Worm (Caenorhabditis elegans) whole organism, L4 larva: ENCODE results near the gene H41C03.3.

Experiments
- R02D3.7 ChIP-seq: fragments of 150-350 bp; sonication (generic microtip); optimal IDR thresholded peaks from 3 replicates; lab custom pipeline; 2014; ENCODE audit warnings: missing biosample characterization, missing genetic modification characterization
- T20F7.1 ChIP-seq: fragments of 200-800 bp; sonication (Bioruptor generic); optimal IDR thresholded peaks from 2 replicates; lab custom pipeline; 2018; ENCODE audit warnings: mild to moderate bottlenecking, missing genetic modification characterization, missing compliant biosample characterization
- Y48G9A.11 ChIP-seq: fragments of 200-800 bp; sonication (Bioruptor generic); IDR thresholded peaks from 2 replicates; pipeline ENCODE4 v1.3.6; 2022; ENCODE audit warnings: missing genetic modification reagents, missing genetic modification characterization, missing compliant biosample characterization
- ZK337.2 ChIP-seq: fragments of 200-800 bp; sonication (Bioruptor generic); IDR thresholded peaks from 2 replicates; pipeline ENCODE4 v1.3.6; 2022; ENCODE audit warnings: missing genetic modification reagents, missing genetic modification characterization, missing compliant biosample characterization
- ZK546.5 ChIP-seq, 2 experiments: sonication (generic microtip); optimal IDR thresholded peaks; 2 replicates each; lab custom pipeline; 2017; ENCODE audit warnings: missing biosample characterization in 2 of 2, missing genetic modification characterization in 2 of 2
- aha-1 ChIP-seq: fragments of 150-350 bp; peaks from one replicate; lab custom pipeline; 2014; ENCODE audit warnings: missing biosample characterization, missing genetic modification characterization
- ceh-20 ChIP-seq: fragments of 200-800 bp; sonication (Bioruptor generic); IDR thresholded peaks from 2 replicates; pipeline ENCODE4 v1.3.6; 2022; ENCODE audit warnings: missing genetic modification reagents, missing genetic modification characterization, missing compliant biosample characterization
- ceh-44 ChIP-seq: fragments of 200-800 bp; sonication (Bioruptor generic); IDR thresholded peaks from 2 replicates; pipeline ENCODE4 v1.3.6; 2022; ENCODE audit warnings: missing genetic modification reagents, missing genetic modification characterization, missing compliant biosample characterization
- ces-1 ChIP-seq: fragments of 150-350 bp; sonication (generic microtip); optimal IDR thresholded peaks from 4 replicates; lab custom pipeline; 2014; ENCODE audit warnings: missing biosample characterization, missing genetic modification reagents, missing genetic modification characterization
- daf-16 ChIP-seq, 3 experiments: sonication (generic microtip); optimal IDR thresholded peaks; 2 replicates each; lab custom pipeline; 2016 to 2017; ENCODE audit warnings: missing genetic modification characterization in 3 of 3, missing genetic modification reagents in 3 of 3, mild to moderate bottlenecking in 2 of 3, missing compliant biosample characterization in 2 of 3, missing biosample characterization in 1 of 3, moderate library complexity in 1 of 3
- daf-8 ChIP-seq: fragments of 200-800 bp; sonication (Bioruptor generic); IDR thresholded peaks from 2 replicates; pipeline ENCODE4 v1.3.6; 2022; ENCODE audit warnings: missing genetic modification characterization, missing compliant biosample characterization
- dmd-6 ChIP-seq: fragments of 200-800 bp; sonication (Bioruptor generic); IDR thresholded peaks from 2 replicates; pipeline ENCODE4 v1.3.6; 2022; ENCODE audit warnings: missing genetic modification reagents, missing genetic modification characterization, missing compliant biosample characterization
- dmd-9 ChIP-seq: fragments of 200-800 bp; sonication (Bioruptor generic); IDR thresholded peaks from 2 replicates; pipeline ENCODE4 v1.3.6; 2022; ENCODE audit warnings: missing genetic modification reagents, missing genetic modification characterization, missing compliant biosample characterization
- duxl-1 ChIP-seq: sonication (generic microtip); optimal IDR thresholded peaks from 2 replicates; lab custom pipeline; 2016; ENCODE audit warnings: mild to moderate bottlenecking, missing genetic modification characterization, moderate library complexity, missing compliant biosample characterization; ENCODE audit not compliant: poor library complexity
- dve-1 ChIP-seq: sonication (generic microtip); optimal IDR thresholded peaks from 2 replicates; lab custom pipeline; 2017; ENCODE audit warnings: antibody characterized with exemption, mild to moderate bottlenecking, missing genetic modification characterization, missing compliant biosample characterization; ENCODE audit not compliant: insufficient read depth
- fkh-10 ChIP-seq: fragments of 150-350 bp; optimal IDR thresholded peaks from 2 replicates; lab custom pipeline; 2014; ENCODE audit warnings: missing biosample characterization, missing genetic modification reagents, missing genetic modification characterization
- hif-1 ChIP-seq, 2 experiments: sonication (generic microtip); optimal IDR thresholded peaks; 2 replicates each; lab custom pipeline; 2016 to 2017; ENCODE audit warnings: missing compliant biosample characterization in 2 of 2, missing genetic modification characterization in 2 of 2, missing genetic modification reagents in 2 of 2, missing genotype in 2 of 2, mild to moderate bottlenecking in 1 of 2
- hlh-11 ChIP-seq: fragments of 200-800 bp; sonication (Bioruptor generic); optimal IDR thresholded peaks from 2 replicates; lab custom pipeline; 2018; ENCODE audit warnings: mild to moderate bottlenecking, missing genetic modification characterization, missing compliant biosample characterization
- hlh-30 ChIP-seq: sonication (generic microtip); optimal IDR thresholded peaks from 2 replicates; lab custom pipeline; 2017; ENCODE audit warnings: antibody characterized with exemption, mild to moderate bottlenecking, missing genetic modification characterization, missing compliant biosample characterization; ENCODE audit not compliant: insufficient read depth
- hmg-1.1 ChIP-seq: fragments of 200-800 bp; sonication (Bioruptor generic); IDR thresholded peaks from 2 replicates; pipeline ENCODE4 v1.3.6; 2022; ENCODE audit warnings: missing genetic modification reagents, missing genetic modification characterization, missing compliant biosample characterization
- lim-7 ChIP-seq: fragments of 200-800 bp; sonication (Bioruptor generic); IDR thresholded peaks from 2 replicates; pipeline ENCODE4 v1.3.6; 2022; ENCODE audit warnings: missing genetic modification characterization, missing compliant biosample characterization
- lin-1 ChIP-seq: fragments of 200-800 bp; sonication (Bioruptor generic); IDR thresholded peaks from 2 replicates; pipeline ENCODE4 v1.3.6; 2022; ENCODE audit warnings: missing genetic modification reagents, missing genetic modification characterization, missing compliant biosample characterization
- lin-13 ChIP-seq: fragments of 150-350 bp; optimal IDR thresholded peaks from 2 replicates; lab custom pipeline; 2014; ENCODE audit warnings: missing biosample characterization, missing genetic modification reagents, missing genetic modification characterization
- madf-5 ChIP-seq, 2 experiments: fragments of 200-800 bp; sonication (Bioruptor generic); IDR thresholded peaks; 2 replicates each; pipeline ENCODE4 v1.3.6; 2022; ENCODE audit warnings: missing compliant biosample characterization in 2 of 2, missing genetic modification characterization in 2 of 2
- mdl-1 ChIP-seq, 2 experiments: fragments of 150-350 bp in 1 of 2; sonication (generic microtip) in 1 of 2; optimal IDR thresholded peaks; 2 replicates each; lab custom pipeline; 2014 to 2017; ENCODE audit warnings: missing biosample characterization in 2 of 2, missing genetic modification characterization in 2 of 2
- mes-2 ChIP-seq: sonication (generic microtip); optimal IDR thresholded peaks from 2 replicates; lab custom pipeline; 2016; ENCODE audit warnings: missing genotype, mild to moderate bottlenecking, missing genetic modification characterization, missing compliant biosample characterization; ENCODE audit not compliant: poor library complexity, severe bottlenecking
- mxl-2 ChIP-seq: fragments of 200-800 bp; sonication (Bioruptor generic); conservative IDR thresholded peaks from 2 replicates; pipeline ENCODE4 v1.3.6; 2022; ENCODE audit warnings: missing genetic modification reagents, missing genetic modification characterization, missing compliant biosample characterization
- nhr-11 ChIP-seq: fragments of 150-350 bp; optimal IDR thresholded peaks from 2 replicates; lab custom pipeline; 2014; ENCODE audit warnings: missing biosample characterization, missing genetic modification characterization
- nhr-25 ChIP-seq: sonication (generic microtip); optimal IDR thresholded peaks from 2 replicates; lab custom pipeline; 2017; ENCODE audit warnings: missing genetic modification characterization, mild to moderate bottlenecking, missing compliant biosample characterization, antibody characterized with exemption, moderate library complexity, borderline replicate concordance; ENCODE audit not compliant: insufficient read depth
- nhr-28 ChIP-seq: fragments of 150-350 bp; optimal IDR thresholded peaks from 2 replicates; lab custom pipeline; 2014; ENCODE audit warnings: missing biosample characterization, missing genetic modification characterization
- nhr-41 ChIP-seq: fragments of 200-800 bp; sonication (Bioruptor generic); IDR thresholded peaks from 2 replicates; pipeline ENCODE4 v1.3.6; 2022; ENCODE audit warnings: missing genetic modification reagents, missing genetic modification characterization, missing compliant biosample characterization
- nhr-48 ChIP-seq: sonication (generic microtip); optimal IDR thresholded peaks from 2 replicates; lab custom pipeline; 2016; ENCODE audit warnings: mild to moderate bottlenecking, missing genetic modification characterization, missing compliant biosample characterization
- nhr-76 ChIP-seq: fragments of 150-350 bp; optimal IDR thresholded peaks from 2 replicates; lab custom pipeline; 2014; ENCODE audit warnings: missing biosample characterization, missing genetic modification characterization
- nhr-77 ChIP-seq: fragments of 150-350 bp; optimal IDR thresholded peaks from 2 replicates; lab custom pipeline; 2014; ENCODE audit warnings: missing biosample characterization, missing genetic modification characterization
- php-3 ChIP-seq: fragments of 200-800 bp; sonication (Bioruptor generic); IDR thresholded peaks from 2 replicates; pipeline ENCODE4 v1.3.6; 2022; ENCODE audit warnings: missing genetic modification reagents, missing genetic modification characterization, missing compliant biosample characterization
- pqm-1 ChIP-seq: sonication (generic microtip); optimal IDR thresholded peaks from 2 replicates; lab custom pipeline; 2017; ENCODE audit warnings: missing biosample characterization, missing genetic modification characterization
- sdz-12 ChIP-seq: fragments of 200-800 bp; sonication (Bioruptor generic); optimal IDR thresholded peaks from 2 replicates; lab custom pipeline; 2018; ENCODE audit warnings: mild to moderate bottlenecking, missing genetic modification characterization, missing compliant biosample characterization
- set-16 ChIP-seq: fragments of 200-800 bp; sonication (Bioruptor generic); IDR thresholded peaks from 2 replicates; pipeline ENCODE4 v1.3.6; 2022; ENCODE audit warnings: missing genetic modification reagents, missing genetic modification characterization, missing compliant biosample characterization
- spr-3 ChIP-seq: fragments of 200-800 bp; sonication (Bioruptor generic); optimal IDR thresholded peaks from 2 replicates; lab custom pipeline; 2018; ENCODE audit warnings: mild to moderate bottlenecking, missing genetic modification characterization, missing compliant biosample characterization
- tag-97 ChIP-seq: fragments of 200-800 bp; sonication (Bioruptor generic); IDR thresholded peaks from 2 replicates; pipeline ENCODE4 v1.3.6; 2022; ENCODE audit warnings: missing genetic modification characterization, missing compliant biosample characterization
- zfp-2 ChIP-seq: sonication (generic microtip); optimal IDR thresholded peaks from 2 replicates; lab custom pipeline; 2016; ENCODE audit warnings: mild to moderate bottlenecking, missing genetic modification characterization, missing compliant biosample characterization
- ztf-11 ChIP-seq: fragments of 150-350 bp; optimal IDR thresholded peaks from 2 replicates; lab custom pipeline; 2014; ENCODE audit warnings: missing biosample characterization, missing genetic modification characterization
- ztf-7 ChIP-seq: fragments of 150-350 bp; optimal IDR thresholded peaks from 2 replicates; lab custom pipeline; 2014; ENCODE audit warnings: missing biosample characterization, missing genetic modification characterization

The H41C03.3 gene

ce11 chrII:5804288-5804687 is 41.3 kb upstream of the H41C03.3 start:
- TF ChIP-seq hlh-11 (tag; lab: Kevin White, UChicago) (peak; percentile 21), nhr-76 (tag; lab: Kevin White, UChicago) (no peak), T20F7.1 (peak; percentile 41), lin-13 (GFP tag; lab: Kevin White, UChicago) (no peak), hmg-1.1 (GFP tag; lab: Robert Waterston, UW) (no peak), ZK337.2 (no peak), nhr-25 (tag; lab: Kevin White, UChicago) (no peak), dve-1 (tag; lab: Kevin White, UChicago) (peak; percentile 70), daf-16 (GFP tag; optimal IDR thresholded peaks at IDR 0.05; lab: Kevin White, UChicago) (no peak), daf-16 (tag; optimal IDR thresholded peaks at IDR 0.05; lab: Kevin White, UChicago) (peak; percentile 72), nhr-41 (no peak), hif-1 (tag; optimal IDR thresholded peaks at IDR 0.05; lab: Kevin White, UChicago) (peak in 1 of 2 experiments; percentile 8), php-3 (peak; percentile 96), pqm-1 (peak; percentile 9), ceh-20 (GFP tag; lab: Robert Waterston, UW) (peak; percentile 22; the same call in 1 of the 2 replicates)

- TF ChIP-seq daf-8 (no peak), daf-16 (GFP tag; optimal IDR thresholded peaks at IDR 0.05; lab: Kevin White, UChicago) (no peak), daf-16 (tag; optimal IDR thresholded peaks at IDR 0.05; lab: Kevin White, UChicago) (peak; percentile 88), php-3 (peak; percentile 46; the same call in 1 of the 2 replicates), dve-1 (tag; lab: Kevin White, UChicago) (peak; percentile 4), sdz-12 (GFP tag; lab: Kevin White, UChicago) (no peak), mdl-1 (tag; optimal IDR thresholded peaks at IDR 0.05; lab: Kevin White, UChicago) (peak in 1 of 2 experiments; percentile 3), hlh-30 (peak; percentile 45), Y48G9A.11 (no peak), pqm-1 (peak; percentile 19), aha-1 (tag; lab: Kevin White, UChicago) (no peak), dmd-9 (no peak), ces-1 (GFP tag; lab: Kevin White, UChicago) (no peak), hlh-11 (tag; lab: Kevin White, UChicago) (peak; percentile 38), nhr-76 (tag; lab: Kevin White, UChicago) (no peak), zfp-2 (tag; lab: Kevin White, UChicago) (no peak), nhr-28 (tag; lab: Kevin White, UChicago) (peak; percentile 23), nhr-41 (no peak), dmd-6 (GFP tag; lab: Robert Waterston, UW) (peak; percentile 46)
These were observed 40.3 kb upstream of the H41C03.3 start, which contains the start of gene K05F1.10 for ce11 chrII:5805303-5805702. TSS of gene K05F1.10 (minus strand) at chrII:5805473.

ce11 chrII:5806563-5806962 is 39.0 kb upstream of the H41C03.3 start:
- TF ChIP-seq duxl-1 (tag; lab: Kevin White, UChicago) = no peak
- peak; percentile 64 for TF ChIP-seq hlh-11 (tag; lab: Kevin White, UChicago)
- peak; percentile 28 for TF ChIP-seq dve-1 (tag; lab: Kevin White, UChicago)
- no peak for TF ChIP-seq nhr-11
- no peak for TF ChIP-seq nhr-48 (tag; lab: Kevin White, UChicago)
- TF ChIP-seq php-3 = no peak
- no peak for TF ChIP-seq hmg-1.1 (GFP tag; lab: Robert Waterston, UW)
- TF ChIP-seq ZK546.5 (tag; optimal IDR thresholded peaks at IDR 0.05; lab: Kevin White, UChicago) = no peak
- peak; percentile 92 for TF ChIP-seq pqm-1
- no peak for TF ChIP-seq mes-2
- no peak for TF ChIP-seq nhr-76 (tag; lab: Kevin White, UChicago)
- TF ChIP-seq ceh-20 (GFP tag; lab: Robert Waterston, UW) = no peak
- TF ChIP-seq mxl-2 (GFP tag; lab: Robert Waterston, UW) = no peak
- no peak for TF ChIP-seq ztf-11 (tag; lab: Kevin White, UChicago)
- TF ChIP-seq dmd-6 (GFP tag; lab: Robert Waterston, UW) = peak; percentile 89
- TF ChIP-seq madf-5 (GFP tag; IDR thresholded peaks at IDR 0.05; lab: Robert Waterston, UW) = no peak
- TF ChIP-seq lim-7 = no peak
- TF ChIP-seq spr-3 (GFP tag; lab: Kevin White, UChicago) = no peak
- TF ChIP-seq ceh-44 (GFP tag; lab: Robert Waterston, UW) = no peak
- no peak for TF ChIP-seq R02D3.7 (tag; lab: Kevin White, UChicago)
- no peak for TF ChIP-seq daf-16 (GFP tag; optimal IDR thresholded peaks at IDR 0.05; lab: Kevin White, UChicago)
- TF ChIP-seq daf-16 (tag; optimal IDR thresholded peaks at IDR 0.05; lab: Kevin White, UChicago) = peak; percentile 38
- no peak for TF ChIP-seq set-16
- no peak for TF ChIP-seq ztf-7 (tag; lab: Kevin White, UChicago)
- peak; percentile 52 for TF ChIP-seq nhr-77 (tag; lab: Kevin White, UChicago)
- TF ChIP-seq Y48G9A.11 = no peak
- TF ChIP-seq nhr-25 (tag; lab: Kevin White, UChicago) = no peak
- 0 out of 2 replicates have a peak, but pooled peaks have one; percentile 26 for TF ChIP-seq lin-1 (GFP tag; lab: Robert Waterston, UW)
- TF ChIP-seq fkh-10 (GFP tag; lab: Kevin White, UChicago) = no peak
- no peak for TF ChIP-seq tag-97 (GFP tag; lab: Robert Waterston, UW)
- TF ChIP-seq aha-1 (tag; lab: Kevin White, UChicago) = no peak
